Fruit fly (Drosophila melanogaster): Measurements from ENCODE around the gene Polr1C.

DNA sequence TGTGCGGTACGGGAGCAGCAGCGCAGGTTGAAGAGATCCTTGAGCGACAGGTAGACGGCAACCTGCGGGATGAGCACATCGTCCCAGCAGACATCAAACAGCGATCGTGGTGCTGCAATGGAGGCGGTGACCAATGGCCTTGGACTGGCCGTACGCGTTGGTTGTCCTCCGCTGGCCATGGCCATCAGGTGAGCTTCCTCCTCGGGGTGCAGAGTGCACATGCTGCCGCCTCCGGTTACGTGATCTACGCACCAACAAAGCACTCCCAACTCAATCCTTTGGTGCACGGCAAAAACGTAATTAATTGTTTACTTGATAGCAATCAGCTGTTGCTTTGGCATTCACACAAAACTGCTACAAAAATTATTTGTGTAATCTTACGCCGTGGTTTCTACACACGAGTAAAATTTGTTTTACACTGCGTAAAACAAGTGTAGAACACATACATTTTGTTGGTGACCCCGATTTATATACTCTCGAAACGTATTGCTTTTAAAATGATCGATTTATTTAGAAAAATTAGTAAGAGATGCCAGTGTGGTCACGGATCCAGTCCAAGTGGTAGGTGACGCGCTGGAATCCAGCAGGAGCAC, 19.3 kb upstream of the Polr1C start, which contains the start of gene jet:
- TF ChIP-seq Rel (GFP tag; optimal IDR thresholded peaks at IDR 0.05), result no peak
- no peak for TF ChIP-seq Rel (tag; optimal IDR thresholded peaks at IDR 0.05)
- TF ChIP-seq foxo (GFP tag; optimal IDR thresholded peaks at IDR 0.05), result no peak
- no peak for TF ChIP-seq Jra (GFP tag; optimal IDR thresholded peaks at IDR 0.05)

Data from whole organism, wandering third instar larva.